Worm (Caenorhabditis elegans): ENCODE results near the gene mec-5.

mec-5 gene

ce11 chrX:15943709-15944108 lies at the start of gene mec-5:
TSS of gene mec-5 (plus strand) at chrX:15944009.
- TF ChIP-seq lin-26 (GFP tag; IDR thresholded peaks at IDR 0.05) (no peak), dpl-1 (GFP tag; optimal IDR thresholded peaks at IDR 0.05) (no peak), egl-44 (GFP tag; IDR thresholded peaks at IDR 0.05) (no peak), unc-130 (GFP tag; optimal IDR thresholded peaks at IDR 0.05) (no peak)

ce11 chrX:15901214-15901613 lies 42.6 kb upstream of the mec-5 start:
- TF ChIP-seq ztf-3 (GFP tag; optimal IDR thresholded peaks at IDR 0.05) (no peak), snpc-4 (GFP tag; optimal IDR thresholded peaks at IDR 0.05) (no peak), snpc-4 (tag; optimal IDR thresholded peaks at IDR 0.05) (peak in 2 of 4 experiments; percentile 27 to 75), zfh-2 (GFP tag; conservative IDR thresholded peaks at IDR 0.05) (peak; percentile 70; the same call in 1 of the 2 replicates)

- TF ChIP-seq somi-1 (GFP tag; optimal IDR thresholded peaks at IDR 0.05) (no peak), cebp-1 (GFP tag; IDR thresholded peaks at IDR 0.05) (no peak), cebp-1 (tag; optimal IDR thresholded peaks at IDR 0.05) (no peak), pbrm-1 (GFP tag; IDR thresholded peaks at IDR 0.05) (no peak), tbx-9 (tag; optimal IDR thresholded peaks at IDR 0.05; ENCODE audit: borderline replicate concordance) (no peak)
Measured at ce11 chrX:15902835-15903234, 41.0 kb upstream of the mec-5 start.

- TF ChIP-seq unc-62 (GFP tag; optimal IDR thresholded peaks at IDR 0.05) (no peak), F55B11.4 (tag; optimal IDR thresholded peaks at IDR 0.05; ENCODE audit: borderline replicate concordance, insufficient read depth) (no peak), ztf-28 (GFP tag; IDR thresholded peaks at IDR 0.05) (no peak)
Measured at ce11 chrX:15910328-15910727, 33.5 kb upstream of the mec-5 start, which contains the start of gene npr-33. TSS of gene npr-33 (plus strand) at chrX:15910628.

ce11 chrX:15912841-15913240 lies 31.0 kb upstream of the mec-5 start:
- TF ChIP-seq zim-3 (tag; optimal IDR thresholded peaks at IDR 0.05) (peak; percentile 5), ceh-58 (GFP tag; IDR thresholded peaks at IDR 0.05) (no peak), zfh-2 (GFP tag; conservative IDR thresholded peaks at IDR 0.05) (peak; percentile 84), bed-1 (GFP tag; IDR thresholded peaks at IDR 0.05) (no peak), rec-8 (tag; optimal IDR thresholded peaks at IDR 0.05) (no peak), egrh-3 (GFP tag; IDR thresholded peaks at IDR 0.05) (peak; percentile 53; the same call in 1 of the 2 replicates), nhr-179 (tag; optimal IDR thresholded peaks at IDR 0.05) (no peak)

ce11 chrX:15915774-15916173 lies 28.0 kb upstream of the mec-5 start:
- no peak for TF ChIP-seq rcor-1 (GFP tag; IDR thresholded peaks at IDR 0.05)
- TF ChIP-seq nhr-120 (GFP tag; IDR thresholded peaks at IDR 0.05) = no peak
- TF ChIP-seq hlh-12 (tag; optimal IDR thresholded peaks at IDR 0.05) = no peak
- no peak for TF ChIP-seq cebp-1 (GFP tag; IDR thresholded peaks at IDR 0.05)
- TF ChIP-seq cebp-1 (tag; optimal IDR thresholded peaks at IDR 0.05) = no peak
- TF ChIP-seq Y53G8AR.9 (GFP tag; conservative IDR thresholded peaks at IDR 0.05) = no peak
- no peak for TF ChIP-seq efl-1 (GFP tag; optimal IDR thresholded peaks at IDR 0.05)
- no peak for TF ChIP-seq bed-1 (GFP tag; IDR thresholded peaks at IDR 0.05)
- no peak for TF ChIP-seq lag-1 (GFP tag; IDR thresholded peaks at IDR 0.05)
- no peak for TF ChIP-seq ztf-18 (tag; optimal IDR thresholded peaks at IDR 0.05)

- no peak for TF ChIP-seq tbx-9 (tag; optimal IDR thresholded peaks at IDR 0.05; ENCODE audit: borderline replicate concordance)
- no peak for TF ChIP-seq snpc-1.3 (tag; optimal IDR thresholded peaks at IDR 0.05; ENCODE audit: insufficient read depth)
Measured at ce11 chrX:15917000-15917399, 26.8 kb upstream of the mec-5 start, which contains the start of the genes F31B9.4 and F31B9.2. TSS of gene F31B9.4 (minus strand) at chrX:15917100. TSS of gene F31B9.2 (plus strand) at chrX:15917367.
